Fruit fly (Drosophila melanogaster): ENCODE data around the gene CG14421.

DNA sequence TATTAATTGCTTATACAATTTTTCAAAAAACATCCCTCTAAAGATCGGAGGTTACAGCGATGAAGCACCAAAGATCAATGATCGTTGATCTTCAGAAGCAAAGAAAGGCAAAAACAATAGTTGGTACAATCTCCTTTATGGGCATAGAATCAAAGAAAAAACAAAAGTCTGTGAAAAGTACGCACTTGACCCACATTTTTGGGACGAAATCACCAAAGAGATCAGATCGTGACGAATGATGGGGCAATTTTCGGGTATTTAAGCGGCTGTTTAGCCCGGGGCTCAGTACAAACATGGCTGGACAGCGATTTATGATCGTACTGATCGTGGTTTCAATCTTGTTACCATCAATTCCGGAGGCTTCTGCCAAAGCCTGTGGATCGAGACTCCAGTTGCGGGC, 5.6 kb downstream of the CG14421 start, which contains the start of gene CG17959:
- TF ChIP-seq ssp (GFP tag; IDR thresholded peaks at IDR 0.05) (no peak), chm (GFP tag; IDR thresholded peaks at IDR 0.05) (no peak), CG10147 (GFP tag; optimal IDR thresholded peaks at IDR 0.05) (no peak), insv (GFP tag; optimal IDR thresholded peaks at IDR 0.05) (no peak)
